Fruit fly (Drosophila melanogaster) whole organism, pupa: Measurements from ENCODE around the gene CG31262.

Source experiments
- CG10348 ChIP-seq: fragments of 200-800 bp; sonication (Bioruptor generic); IDR thresholded peaks from 2 replicates; pipeline ENCODE4 v1.3.6; 2022; ENCODE audit warnings: missing biosample characterization, missing genetic modification characterization
- CG32121 ChIP-seq: fragments of 200-800 bp; sonication (Bioruptor generic); IDR thresholded peaks from 2 replicates; pipeline ENCODE4 v1.3.6; 2022; ENCODE audit warnings: missing biosample characterization, missing genetic modification characterization
- CG8301 ChIP-seq: fragments of 200-800 bp; sonication (Bioruptor generic); optimal IDR thresholded peaks from 2 replicates; lab custom pipeline; 2018; ENCODE audit warnings: missing biosample characterization, mild to moderate bottlenecking, missing genetic modification characterization
- Snoo ChIP-seq: fragments of 200-800 bp; sonication (Bioruptor generic); optimal IDR thresholded peaks from 3 replicates; lab custom pipeline; 2017; ENCODE audit warnings: missing biosample characterization, mild to moderate bottlenecking, missing genetic modification characterization, inconsistent platforms

dm6 chr3R:17192009-17192408 is 30.9 kb downstream of the CG31262 start:
- no peak for TF ChIP-seq Snoo (tag; lab: Kevin White, UChicago)
- TF ChIP-seq CG8301 (tag; lab: Kevin White, UChicago): peak; percentile 14
- no peak for TF ChIP-seq CG32121
- no peak for TF ChIP-seq CG10348
